Worm (Caenorhabditis elegans) whole organism, L3 larva: ENCODE data around the gene sec-61.G.

Experiments
- nhr-11 ChIP-seq: fragments of 150-350 bp; optimal IDR thresholded peaks from 2 replicates; lab custom pipeline; 2014; ENCODE audit warnings: missing biosample characterization, missing genetic modification characterization
- nhr-12 ChIP-seq: fragments of 150-350 bp; optimal IDR thresholded peaks from 2 replicates; lab custom pipeline; 2014; ENCODE audit warnings: missing biosample characterization, missing genetic modification characterization

DNA sequence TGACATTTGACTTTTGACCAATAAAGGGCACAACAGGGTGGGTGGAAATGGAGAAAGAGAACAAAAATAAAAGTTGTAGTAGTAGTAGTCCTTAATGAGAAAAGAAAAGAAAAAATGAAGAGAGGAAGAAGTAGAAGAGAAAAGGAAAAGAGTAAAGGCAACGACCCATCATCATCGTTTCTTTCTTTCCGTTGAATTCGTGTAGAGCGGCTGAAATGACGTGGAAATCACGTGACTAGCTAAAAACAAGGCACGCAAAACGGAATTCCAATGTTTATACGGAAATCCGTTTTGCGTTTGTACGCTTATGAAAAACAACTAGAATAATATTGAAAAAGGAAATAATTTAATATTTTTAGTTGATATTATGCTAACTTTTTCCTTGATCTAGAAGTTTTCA, 29.4 kb downstream of the sec-61.G start:
- TF ChIP-seq nhr-11 (tag; lab: Kevin White, UChicago) (no peak), nhr-12 (tag; lab: Kevin White, UChicago) (no peak)
